Worm (Caenorhabditis elegans) whole organism, late embryonic: ENCODE measurements around the gene gpd-4.

Experiments
- ceh-2 ChIP-seq: sonication (generic microtip); optimal IDR thresholded peaks from 2 replicates; lab custom pipeline; 2016; ENCODE audit warnings: missing genotype, missing genetic modification characterization, missing compliant biosample characterization
- pros-1 ChIP-seq: fragments of 150-350 bp; optimal IDR thresholded peaks from 2 replicates; lab custom pipeline; 2014; ENCODE audit warnings: missing biosample characterization, missing genetic modification reagents, missing genetic modification characterization

DNA sequence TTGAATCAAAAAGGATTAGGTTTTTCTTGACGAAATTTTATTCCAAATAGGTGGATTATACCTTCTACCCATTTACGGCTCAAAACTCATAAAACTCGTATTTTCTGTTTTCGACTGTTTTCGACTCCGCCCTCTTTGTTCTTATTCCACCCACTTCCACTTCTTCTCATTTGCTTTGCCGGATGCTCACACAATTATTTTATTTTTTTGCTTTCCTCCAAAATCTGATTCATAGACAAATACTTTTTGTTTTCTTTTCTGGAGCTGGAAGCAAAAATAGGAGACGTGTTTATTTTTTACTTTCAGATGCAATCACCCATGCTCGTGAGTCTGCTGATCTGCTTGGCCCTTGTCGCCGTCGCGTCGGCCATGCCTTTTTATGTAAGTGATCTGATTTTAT is 16.0 kb upstream of the gpd-4 start, which contains the start of gene nlp-63:
- TF ChIP-seq pros-1 (tag; lab: Kevin White, UChicago) (no peak), ceh-2 (tag; lab: Kevin White, UChicago) (no peak)
